Fruit fly (Drosophila melanogaster) whole organism, prepupa: Measurements from ENCODE around the gene CG17108.

Experiments
- Blimp-1 ChIP-seq: fragments of 200-800 bp; sonication (Bioruptor generic); optimal IDR thresholded peaks from 3 replicates; lab custom pipeline; 2017; ENCODE audit warnings: missing biosample characterization, missing genetic modification characterization, mild to moderate bottlenecking, moderate library complexity, missing genetic modification reagents
- CG10631 ChIP-seq: fragments of 200-800 bp; sonication (Bioruptor generic); optimal IDR thresholded peaks from 2 replicates; lab custom pipeline; 2016; ENCODE audit warnings: missing biosample characterization, missing genetic modification characterization
- CG11902 ChIP-seq: fragments of 200-800 bp; sonication (Bioruptor generic); optimal IDR thresholded peaks from 3 replicates; lab custom pipeline; 2016; ENCODE audit warnings: missing biosample characterization, missing genetic modification characterization
- CG1621 ChIP-seq: fragments of 200-800 bp; sonication (Bioruptor generic); optimal IDR thresholded peaks from 3 replicates; lab custom pipeline; 2018; ENCODE audit warnings: missing biosample characterization, mild to moderate bottlenecking, missing genetic modification characterization
- CG3032 ChIP-seq: fragments of 200-800 bp; optimal IDR thresholded peaks from 2 replicates; lab custom pipeline; 2019; ENCODE audit warnings: missing biosample characterization, mild to moderate bottlenecking, missing genetic modification characterization, moderate library complexity
- CG31627 ChIP-seq: fragments of 200-800 bp; sonication (Bioruptor generic); optimal IDR thresholded peaks from 3 replicates; lab custom pipeline; 2016; ENCODE audit warnings: missing biosample characterization, missing genetic modification characterization
- CG34406 ChIP-seq: fragments of 200-800 bp; sonication (Bioruptor generic); optimal IDR thresholded peaks from 3 replicates; lab custom pipeline; 2016; ENCODE audit warnings: missing biosample characterization, missing genetic modification characterization
- CG3919 ChIP-seq: fragments of 200-800 bp; sonication (Bioruptor generic); optimal IDR thresholded peaks from 3 replicates; lab custom pipeline; 2016; ENCODE audit warnings: missing biosample characterization, missing genetic modification characterization
- CG4318 ChIP-seq: fragments of 200-800 bp; sonication (Bioruptor generic); optimal IDR thresholded peaks from 3 replicates; lab custom pipeline; 2017; ENCODE audit warnings: missing biosample characterization, mild to moderate bottlenecking, missing genetic modification characterization
- CG6792 ChIP-seq: fragments of 200-800 bp; sonication (Bioruptor generic); optimal IDR thresholded peaks from 3 replicates; lab custom pipeline; 2016; ENCODE audit warnings: missing biosample characterization, missing genetic modification characterization
- CG8119 ChIP-seq: fragments of 200-800 bp; sonication (Bioruptor generic); IDR thresholded peaks from 3 replicates; pipeline ENCODE4 v1.3.6; 2022; ENCODE audit warnings: missing biosample characterization, missing genetic modification characterization
- CG8632 ChIP-seq: fragments of 200-800 bp; sonication (Bioruptor generic); optimal IDR thresholded peaks from 3 replicates; lab custom pipeline; 2016; ENCODE audit warnings: missing biosample characterization, missing genetic modification characterization
- Eip78C ChIP-seq: fragments of 200-800 bp; sonication (Bioruptor generic); peaks from one replicate; lab custom pipeline; 2016; ENCODE audit warnings: missing biosample characterization, missing genetic modification characterization
- Eip93F ChIP-seq: fragments of 200-800 bp; sonication (Bioruptor generic); optimal IDR thresholded peaks from 2 replicates; lab custom pipeline; 2016; ENCODE audit warnings: missing biosample characterization, mild to moderate bottlenecking, missing genetic modification characterization
- Ets96B ChIP-seq: fragments of 200-800 bp; optimal IDR thresholded peaks from 2 replicates; lab custom pipeline; 2019; ENCODE audit warnings: missing biosample characterization, mild to moderate bottlenecking, missing genetic modification characterization, moderate library complexity
- Hr39 ChIP-seq: fragments of 200-800 bp; sonication (Bioruptor generic); optimal IDR thresholded peaks from 2 replicates; lab custom pipeline; 2016; ENCODE audit warnings: missing biosample characterization, missing genetic modification characterization
- Hr4 ChIP-seq: fragments of 200-800 bp; sonication (Bioruptor generic); optimal IDR thresholded peaks from 3 replicates; lab custom pipeline; 2016; ENCODE audit warnings: missing biosample characterization, missing genetic modification characterization
- Lpt ChIP-seq: fragments of 200-800 bp; sonication (Bioruptor generic); optimal IDR thresholded peaks from 3 replicates; lab custom pipeline; 2016; ENCODE audit warnings: missing biosample characterization, missing genetic modification characterization
- Smox ChIP-seq: fragments of 200-800 bp; sonication (Bioruptor generic); optimal IDR thresholded peaks from 3 replicates; lab custom pipeline; 2016; ENCODE audit warnings: missing biosample characterization, missing genetic modification characterization
- Sox102F ChIP-seq: fragments of 200-800 bp; sonication (Bioruptor generic); optimal IDR thresholded peaks from 2 replicates; lab custom pipeline; 2016; ENCODE audit warnings: missing biosample characterization, mild to moderate bottlenecking, missing genetic modification characterization
- acj6 ChIP-seq: fragments of 200-800 bp; sonication (Bioruptor generic); optimal IDR thresholded peaks from 3 replicates; lab custom pipeline; 2016; ENCODE audit warnings: missing biosample characterization, missing genetic modification characterization
- cyc ChIP-seq: fragments of 200-800 bp; sonication (Bioruptor generic); optimal IDR thresholded peaks from 3 replicates; lab custom pipeline; 2016; ENCODE audit warnings: missing biosample characterization, missing genetic modification characterization
- dac ChIP-seq: fragments of 200-800 bp; sonication (Bioruptor generic); optimal IDR thresholded peaks from 2 replicates; lab custom pipeline; 2017; ENCODE audit warnings: missing biosample characterization, mild to moderate bottlenecking, missing genetic modification characterization
- dsx ChIP-seq: fragments of 200-800 bp; optimal IDR thresholded peaks from 3 replicates; lab custom pipeline; 2019; ENCODE audit warnings: missing biosample characterization, mild to moderate bottlenecking, missing genetic modification characterization, moderate library complexity; ENCODE audit not compliant: poor library complexity, severe bottlenecking
- eg ChIP-seq: fragments of 200-800 bp; sonication (Bioruptor generic); IDR thresholded peaks from 3 replicates; pipeline ENCODE4 v1.3.6; 2022; ENCODE audit warnings: missing biosample characterization, missing genetic modification characterization
- esn ChIP-seq: fragments of 200-800 bp; sonication (Bioruptor generic); optimal IDR thresholded peaks from 2 replicates; lab custom pipeline; 2016; ENCODE audit warnings: missing biosample characterization, mild to moderate bottlenecking, missing genetic modification characterization, moderate library complexity
- fd59A ChIP-seq: fragments of 200-800 bp; sonication (Bioruptor generic); optimal IDR thresholded peaks from 2 replicates; lab custom pipeline; 2017; ENCODE audit warnings: missing biosample characterization, mild to moderate bottlenecking, missing genetic modification characterization, missing genetic modification reagents
- lz ChIP-seq: fragments of 200-800 bp; sonication (Bioruptor generic); optimal IDR thresholded peaks from 3 replicates; lab custom pipeline; 2016; ENCODE audit warnings: missing biosample characterization, missing genetic modification characterization
- pdm3 ChIP-seq: fragments of 200-800 bp; sonication (Bioruptor generic); optimal IDR thresholded peaks from 3 replicates; lab custom pipeline; 2016; ENCODE audit warnings: missing biosample characterization, missing genetic modification characterization
- salr ChIP-seq, 2 experiments: fragments of 200-800 bp; sonication (Bioruptor generic); optimal IDR thresholded peaks; 3 replicates each; lab custom pipeline; 2016 to 2018; ENCODE audit warnings: missing biosample characterization in 2 of 2, missing genetic modification characterization in 2 of 2, mild to moderate bottlenecking in 1 of 2
- spab ChIP-seq: fragments of 200-800 bp; sonication (Bioruptor generic); optimal IDR thresholded peaks from 2 replicates; lab custom pipeline; 2017; ENCODE audit warnings: missing biosample characterization, mild to moderate bottlenecking, missing genetic modification characterization, missing genetic modification reagents
- ss ChIP-seq, 2 experiments: fragments of 200-800 bp; sonication (Bioruptor generic); optimal IDR thresholded peaks; 2 replicates in 1 of 2; 3 replicates in 1 of 2; lab custom pipeline; 2017 to 2018; ENCODE audit warnings: mild to moderate bottlenecking in 2 of 2, missing biosample characterization in 2 of 2, missing genetic modification characterization in 2 of 2, moderate library complexity in 1 of 2
- svp ChIP-seq: fragments of 200-800 bp; sonication (Bioruptor generic); peaks from one replicate; lab custom pipeline; 2016; ENCODE audit warnings: missing biosample characterization, missing genetic modification characterization

The CG17108 gene

DNA sequence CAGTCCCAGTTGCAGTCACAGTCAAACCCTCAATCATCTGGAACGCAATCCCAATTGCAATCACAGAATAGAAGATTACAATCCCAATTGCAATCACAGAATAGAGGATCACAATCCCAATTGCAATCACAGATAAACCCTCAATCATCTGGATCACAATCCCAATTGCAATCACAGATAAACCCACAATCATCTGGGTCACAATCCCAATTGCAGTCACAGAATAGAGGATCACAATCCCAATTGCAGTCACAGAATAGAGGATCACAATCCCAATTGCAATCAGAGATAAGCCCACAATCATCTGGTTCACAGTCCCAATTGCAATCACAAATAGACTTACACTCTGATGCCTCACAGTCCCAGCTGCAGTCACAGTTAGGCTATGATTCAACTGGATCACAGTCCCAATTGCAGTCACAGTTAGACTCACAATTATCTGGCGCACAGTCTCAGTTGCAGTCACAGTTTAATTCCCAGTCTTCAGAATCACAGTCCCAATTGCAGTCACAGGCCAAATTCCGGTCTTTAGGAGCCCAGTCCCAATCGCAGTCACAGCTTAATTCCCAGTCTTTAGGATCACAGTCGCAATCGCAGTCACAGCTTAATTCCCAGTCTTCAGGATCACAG lies 46.1 kb downstream of the CG17108 start:
- TF ChIP-seq Eip78C (no peak), Ets96B (tag; lab: Kevin White, UChicago) (no peak), Lpt (GFP tag; lab: Kevin White, UChicago) (no peak), ss (GFP tag; optimal IDR thresholded peaks at IDR 0.05; lab: Kevin White, UChicago) (no peak), CG3032 (tag; lab: Kevin White, UChicago) (no peak), pdm3 (GFP tag; lab: Kevin White, UChicago) (no peak), CG10631 (GFP tag; lab: Kevin White, UChicago) (no peak), svp (GFP tag; lab: Kevin White, UChicago) (no peak), eg (GFP tag; lab: Robert Waterston, UW) (no peak), CG4318 (GFP tag; lab: Kevin White, UChicago) (no peak), cyc (GFP tag; lab: Kevin White, UChicago) (no peak), spab (GFP tag; lab: Kevin White, UChicago) (no peak), CG34406 (GFP tag; lab: Kevin White, UChicago) (no peak)

DNA sequence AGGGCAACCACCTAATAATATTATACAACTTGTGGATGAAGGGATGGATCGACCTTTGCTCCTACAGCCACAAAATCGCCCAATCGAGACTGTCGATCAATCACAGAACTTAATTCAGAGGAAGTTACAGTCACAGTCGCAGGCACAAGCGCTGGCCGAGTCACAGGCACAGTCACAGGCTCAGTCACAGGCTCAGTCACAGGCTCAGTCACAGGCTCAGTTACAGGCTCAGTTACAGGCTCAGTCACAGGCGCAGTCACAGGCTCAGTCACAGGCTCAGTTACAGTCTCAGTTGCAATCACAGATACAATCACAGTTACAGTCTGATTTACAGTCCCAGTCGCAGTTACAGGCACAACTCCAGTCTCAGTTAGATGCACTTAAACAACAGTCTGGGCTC lies 47.2 kb downstream of the CG17108 start:
- TF ChIP-seq svp (GFP tag; lab: Kevin White, UChicago) (peak; percentile 33), CG8119 (GFP tag; lab: Robert Waterston, UW) (no peak)

DNA sequence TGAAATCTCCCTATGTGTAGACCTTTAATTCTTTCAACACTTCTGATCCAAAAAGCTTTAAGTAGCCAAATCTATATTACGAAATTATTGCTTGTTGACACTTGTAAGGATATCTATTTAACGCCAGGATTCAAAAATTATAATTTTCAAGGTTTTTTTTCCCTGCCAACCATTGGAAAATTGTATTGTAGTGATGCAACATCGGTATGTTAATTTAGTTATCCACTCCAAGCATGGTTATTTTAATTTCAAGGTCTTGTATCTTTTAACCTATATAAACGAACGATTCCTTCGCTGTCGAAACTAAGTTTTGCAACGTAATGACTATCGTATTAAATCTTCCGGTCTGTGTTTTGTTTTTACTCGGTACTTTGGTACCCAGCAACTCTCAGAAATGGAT lies 47.8 kb downstream of the CG17108 start, which contains the start of gene CG17097:
Gene CG17097, plus strand, starts transcription at position 301 of the 400 bp plus-strand sequence.
- TF ChIP-seq Eip93F (GFP tag; lab: Kevin White, UChicago) (no peak), Blimp-1 (GFP tag; lab: Kevin White, UChicago) (no peak), acj6 (GFP tag; lab: Kevin White, UChicago) (no peak), CG31627 (GFP tag; lab: Kevin White, UChicago) (no peak), lz (GFP tag; lab: Kevin White, UChicago) (no peak), Sox102F (no peak), dsx (GFP tag; lab: Kevin White, UChicago) (no peak), dac (GFP tag; lab: Kevin White, UChicago) (no peak), fd59A (GFP tag; lab: Kevin White, UChicago) (no peak), CG3032 (tag; lab: Kevin White, UChicago) (no peak), Hr39 (GFP tag; lab: Kevin White, UChicago) (no peak)

DNA sequence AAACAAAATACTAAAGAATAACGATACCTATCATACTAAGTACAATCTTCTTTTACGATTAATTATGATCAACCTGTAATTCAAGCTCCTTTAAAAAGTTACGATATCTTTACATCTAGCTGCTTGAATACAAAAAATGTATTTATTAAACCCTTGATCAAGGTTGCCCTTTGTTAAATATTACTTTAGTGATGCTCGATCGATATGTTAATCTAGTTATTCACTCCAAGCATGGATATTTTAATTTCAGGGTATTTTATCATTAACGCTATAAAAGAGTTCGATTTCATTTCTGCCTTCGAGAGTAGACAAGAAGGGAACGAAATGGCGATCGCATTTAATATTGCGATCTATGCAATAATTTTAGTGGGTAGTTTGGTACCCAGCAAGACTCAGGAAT lies 50.2 kb downstream of the CG17108 start, which contains the start of gene CG18284:
Gene CG18284, plus strand, starts transcription at position 301 of the 400 bp plus-strand sequence.
- TF ChIP-seq CG8632 (no peak), CG6792 (GFP tag; lab: Kevin White, UChicago) (no peak), CG10631 (GFP tag; lab: Kevin White, UChicago) (no peak), Hr4 (GFP tag; lab: Kevin White, UChicago) (no peak), Lpt (GFP tag; lab: Kevin White, UChicago) (no peak), svp (GFP tag; lab: Kevin White, UChicago) (no peak), Smox (GFP tag; lab: Kevin White, UChicago) (no peak), Blimp-1 (GFP tag; lab: Kevin White, UChicago) (no peak), Hr39 (GFP tag; lab: Kevin White, UChicago) (no peak), cyc (GFP tag; lab: Kevin White, UChicago) (no peak), esn (no peak), pdm3 (GFP tag; lab: Kevin White, UChicago) (no peak), CG4318 (GFP tag; lab: Kevin White, UChicago) (no peak), CG11902 (GFP tag; lab: Kevin White, UChicago) (no peak), CG3919 (GFP tag; lab: Kevin White, UChicago) (no peak), salr (GFP tag; optimal IDR thresholded peaks at IDR 0.05; lab: Kevin White, UChicago) (no peak), CG8119 (GFP tag; lab: Robert Waterston, UW) (no peak), CG1621 (tag; lab: Kevin White, UChicago) (no peak)
